Fruit fly (Drosophila melanogaster) whole organism, prepupa: Measurements from ENCODE around the gene Gr22a.

Experiments used
- Blimp-1 ChIP-seq: fragments of 200-800 bp; sonication (Bioruptor generic); optimal IDR thresholded peaks from 3 replicates; lab custom pipeline; 2017; ENCODE audit warnings: missing biosample characterization, missing genetic modification characterization, mild to moderate bottlenecking, moderate library complexity, missing genetic modification reagents
- CG11762 ChIP-seq: fragments of 200-800 bp; sonication (Bioruptor generic); optimal IDR thresholded peaks from 3 replicates; lab custom pipeline; 2016; ENCODE audit warnings: missing biosample characterization, missing genetic modification characterization; ENCODE audit not compliant: insufficient read depth
- CG16779 ChIP-seq: fragments of 200-800 bp; sonication (Bioruptor generic); optimal IDR thresholded peaks from 3 replicates; lab custom pipeline; 2017; ENCODE audit warnings: missing biosample characterization, mild to moderate bottlenecking, missing genetic modification characterization
- CG34406 ChIP-seq: fragments of 200-800 bp; sonication (Bioruptor generic); optimal IDR thresholded peaks from 3 replicates; lab custom pipeline; 2016; ENCODE audit warnings: missing biosample characterization, missing genetic modification characterization
- CG4318 ChIP-seq: fragments of 200-800 bp; sonication (Bioruptor generic); optimal IDR thresholded peaks from 3 replicates; lab custom pipeline; 2017; ENCODE audit warnings: missing biosample characterization, mild to moderate bottlenecking, missing genetic modification characterization
- CG8319 ChIP-seq: fragments of 200-800 bp; sonication (Bioruptor generic); optimal IDR thresholded peaks from 3 replicates; lab custom pipeline; 2016; ENCODE audit warnings: missing biosample characterization, missing genetic modification characterization
- CG9139 ChIP-seq: fragments of 200-800 bp; sonication (Bioruptor generic); optimal IDR thresholded peaks from 3 replicates; lab custom pipeline; 2017; ENCODE audit warnings: missing biosample characterization, mild to moderate bottlenecking, missing genetic modification characterization
- Eip75B ChIP-seq: fragments of 200-800 bp; sonication (Bioruptor generic); optimal IDR thresholded peaks from 3 replicates; lab custom pipeline; 2016; ENCODE audit warnings: missing biosample characterization, missing genetic modification characterization
- Eip78C ChIP-seq: fragments of 200-800 bp; sonication (Bioruptor generic); peaks from one replicate; lab custom pipeline; 2016; ENCODE audit warnings: missing biosample characterization, missing genetic modification characterization
- Hr39 ChIP-seq: fragments of 200-800 bp; sonication (Bioruptor generic); optimal IDR thresholded peaks from 2 replicates; lab custom pipeline; 2016; ENCODE audit warnings: missing biosample characterization, missing genetic modification characterization
- Lpt ChIP-seq: fragments of 200-800 bp; sonication (Bioruptor generic); optimal IDR thresholded peaks from 3 replicates; lab custom pipeline; 2016; ENCODE audit warnings: missing biosample characterization, missing genetic modification characterization
- OdsH ChIP-seq: fragments of 200-800 bp; sonication (Bioruptor generic); optimal IDR thresholded peaks from 3 replicates; lab custom pipeline; 2016; ENCODE audit warnings: missing biosample characterization, missing genetic modification characterization
- Sox14 ChIP-seq: fragments of 200-800 bp; sonication (Bioruptor generic); optimal IDR thresholded peaks from 3 replicates; lab custom pipeline; 2016; ENCODE audit warnings: missing biosample characterization, missing genetic modification characterization
- achi ChIP-seq: fragments of 200-800 bp; sonication (Bioruptor generic); optimal IDR thresholded peaks from 3 replicates; lab custom pipeline; 2016; ENCODE audit warnings: missing biosample characterization, missing genetic modification characterization

dm6 chr2L:1790261-1790660, 4.5 kb downstream of the Gr22a start, which contains the start of gene Gr22d:
- TF ChIP-seq Hr39 (GFP tag; lab: Kevin White, UChicago) (no peak), CG8319 (GFP tag; lab: Kevin White, UChicago) (no peak), CG4318 (GFP tag; lab: Kevin White, UChicago) (no peak), achi (GFP tag; lab: Kevin White, UChicago) (no peak), CG11762 (no peak), OdsH (no peak), CG16779 (tag; lab: Kevin White, UChicago) (no peak), CG9139 (GFP tag; lab: Kevin White, UChicago) (no peak), Sox14 (GFP tag; lab: Kevin White, UChicago) (no peak), Eip75B (GFP tag; lab: Kevin White, UChicago) (no peak), Eip78C (no peak), Blimp-1 (GFP tag; lab: Kevin White, UChicago) (no peak), CG34406 (no peak), Lpt (GFP tag; lab: Kevin White, UChicago) (no peak)
